Fruit fly (Drosophila melanogaster) whole organism, embryonic: Measurements from ENCODE around the gene CG42758.

ENCODE experiments used
- B-H1 ChIP-seq: fragments of 200-800 bp; sonication (Bioruptor generic); IDR thresholded peaks from 3 replicates; pipeline ENCODE4 v1.3.6; 2022; ENCODE audit warnings: missing biosample characterization, missing genetic modification characterization
- C15 ChIP-seq: fragments of 200-800 bp; sonication (Bioruptor generic); IDR thresholded peaks from 3 replicates; pipeline ENCODE4 v1.3.6; 2022; ENCODE audit warnings: missing biosample characterization, missing genetic modification characterization
- CG10267 ChIP-seq: fragments of 200-800 bp; sonication (Bioruptor generic); optimal IDR thresholded peaks from 2 replicates; lab custom pipeline; 2018; ENCODE audit warnings: missing biosample characterization, mild to moderate bottlenecking, missing genetic modification characterization, moderate library complexity
- CG10274 ChIP-seq: fragments of 200-800 bp; sonication (Bioruptor generic); optimal IDR thresholded peaks from 3 replicates; lab custom pipeline; 2017; ENCODE audit warnings: missing biosample characterization, mild to moderate bottlenecking, missing genetic modification characterization
- CG10565 ChIP-seq: fragments of 200-800 bp; sonication (Bioruptor generic); optimal IDR thresholded peaks from 3 replicates; lab custom pipeline; 2016; ENCODE audit warnings: missing biosample characterization, mild to moderate bottlenecking, missing genetic modification characterization
- CG10959 ChIP-seq: fragments of 200-800 bp; sonication (Bioruptor generic); IDR thresholded peaks from 2 replicates; pipeline ENCODE4 v1.3.6; 2022; ENCODE audit warnings: missing biosample characterization, missing genetic modification characterization
- CG10979 ChIP-seq: fragments of 200-800 bp; sonication (Bioruptor generic); optimal IDR thresholded peaks from 2 replicates; lab custom pipeline; 2018; ENCODE audit warnings: missing biosample characterization, mild to moderate bottlenecking, missing genetic modification characterization, moderate library complexity
- CG11560 ChIP-seq: fragments of 200-800 bp; sonication (Bioruptor generic); IDR thresholded peaks from 3 replicates; pipeline ENCODE4 v1.3.6; 2022; ENCODE audit warnings: missing biosample characterization, missing genetic modification characterization
- CG13287 ChIP-seq: fragments of 200-800 bp; sonication (Bioruptor generic); IDR thresholded peaks from 2 replicates; pipeline ENCODE4 v1.3.6; 2022; ENCODE audit warnings: missing biosample characterization, missing genetic modification characterization; ENCODE audit not compliant: partially characterized antibody
- CG13296 ChIP-seq: fragments of 200-800 bp; sonication (Bioruptor generic); optimal IDR thresholded peaks from 3 replicates; lab custom pipeline; 2018; ENCODE audit warnings: missing biosample characterization, mild to moderate bottlenecking, missing genetic modification characterization
- CG14710 ChIP-seq: fragments of 200-800 bp; sonication (Bioruptor generic); optimal IDR thresholded peaks from 3 replicates; lab custom pipeline; 2019; ENCODE audit warnings: missing biosample characterization, mild to moderate bottlenecking, missing genetic modification characterization, moderate library complexity
- CG1603 ChIP-seq: fragments of 200-800 bp; sonication (Bioruptor generic); optimal IDR thresholded peaks from 2 replicates; lab custom pipeline; 2019; ENCODE audit warnings: missing biosample characterization, mild to moderate bottlenecking, missing genetic modification characterization, moderate library complexity
- CG1647 ChIP-seq: fragments of 200-800 bp; sonication (Bioruptor generic); optimal IDR thresholded peaks from 3 replicates; lab custom pipeline; 2016; ENCODE audit warnings: missing biosample characterization, missing genetic modification characterization
- CG16813 ChIP-seq: fragments of 200-800 bp; sonication (Bioruptor generic); IDR thresholded peaks from 3 replicates; pipeline ENCODE4 v1.3.6; 2022; ENCODE audit warnings: missing biosample characterization, missing genetic modification characterization; ENCODE audit not compliant: partially characterized antibody
- CG17361 ChIP-seq: fragments of 200-800 bp; sonication (Bioruptor generic); IDR thresholded peaks from 3 replicates; pipeline ENCODE4 v1.3.6; 2022; ENCODE audit warnings: missing biosample characterization, missing genetic modification characterization
- CG18262 ChIP-seq: fragments of 200-800 bp; optimal IDR thresholded peaks from 3 replicates; lab custom pipeline; 2019; ENCODE audit warnings: missing biosample characterization, mild to moderate bottlenecking, missing genetic modification characterization, moderate library complexity
- CG30431 ChIP-seq: fragments of 200-800 bp; sonication (Bioruptor generic); optimal IDR thresholded peaks from 2 replicates; lab custom pipeline; 2017; ENCODE audit warnings: missing biosample characterization, missing genetic modification characterization
- CG3838 ChIP-seq: fragments of 200-800 bp; sonication (Bioruptor generic); optimal IDR thresholded peaks from 3 replicates; lab custom pipeline; 2016; ENCODE audit warnings: missing biosample characterization, missing genetic modification characterization
- CG43689 ChIP-seq: fragments of 200-800 bp; sonication (Bioruptor generic); IDR thresholded peaks from 2 replicates; pipeline ENCODE4 v1.3.6; 2022; ENCODE audit warnings: missing biosample characterization, missing genetic modification characterization
- CG7556 ChIP-seq: fragments of 200-800 bp; sonication (Bioruptor generic); optimal IDR thresholded peaks from 2 replicates; lab custom pipeline; 2017; ENCODE audit warnings: missing biosample characterization, mild to moderate bottlenecking, missing genetic modification characterization
- CG7786 ChIP-seq: fragments of 200-800 bp; sonication (Bioruptor generic); optimal IDR thresholded peaks from 2 replicates; lab custom pipeline; 2016; ENCODE audit warnings: missing biosample characterization, missing genetic modification characterization
- CG9215 ChIP-seq: fragments of 200-800 bp; sonication (Bioruptor generic); IDR thresholded peaks from 2 replicates; pipeline ENCODE4 v1.3.6; 2022; ENCODE audit warnings: missing biosample characterization, missing genetic modification characterization
- CHES-1-like ChIP-seq: fragments of 200-800 bp; sonication (Bioruptor generic); optimal IDR thresholded peaks from 2 replicates; lab custom pipeline; 2016; ENCODE audit warnings: missing biosample characterization, missing genetic modification characterization
- CkIIα-i1 ChIP-seq: fragments of 200-800 bp; sonication (Bioruptor generic); IDR thresholded peaks from 2 replicates; pipeline ENCODE4 v1.3.6; 2022; ENCODE audit warnings: missing biosample characterization, missing genetic modification characterization
- H2.0 ChIP-seq: fragments of 200-800 bp; sonication (Bioruptor generic); IDR thresholded peaks from 2 replicates; pipeline ENCODE4 v1.3.6; 2022; ENCODE audit warnings: missing biosample characterization, missing genetic modification characterization
- HHEX ChIP-seq: fragments of 200-800 bp; sonication (Bioruptor generic); optimal IDR thresholded peaks from 3 replicates; lab custom pipeline; 2017; ENCODE audit warnings: missing biosample characterization, mild to moderate bottlenecking, missing genetic modification characterization, missing genetic modification reagents
- Hr39 ChIP-seq: fragments of >200 bp; optimal IDR thresholded peaks from 2 replicates; lab custom pipeline; 2017
- Hr51 ChIP-seq, 2 experiments: fragments of 200-800 bp; sonication (Bioruptor generic); optimal IDR thresholded peaks; 2 replicates in 1 of 2; 3 replicates in 1 of 2; lab custom pipeline; 2016 to 2018; ENCODE audit warnings: missing biosample characterization in 2 of 2, missing genetic modification characterization in 2 of 2, mild to moderate bottlenecking in 1 of 2, moderate library complexity in 1 of 2
- MTF-1 ChIP-seq: fragments of 200-800 bp; sonication (Bioruptor generic); optimal IDR thresholded peaks from 2 replicates; lab custom pipeline; 2018; ENCODE audit warnings: missing biosample characterization, mild to moderate bottlenecking, missing genetic modification characterization, borderline replicate concordance
- NC2α ChIP-seq: fragments of 200-800 bp; sonication (Bioruptor generic); optimal IDR thresholded peaks from 2 replicates; lab custom pipeline; 2016; ENCODE audit warnings: missing biosample characterization, missing genetic modification characterization
- Nf-YB ChIP-seq: fragments of 200-800 bp; sonication (Bioruptor generic); optimal IDR thresholded peaks from 3 replicates; lab custom pipeline; 2019; ENCODE audit warnings: missing biosample characterization, mild to moderate bottlenecking, missing genetic modification characterization, moderate library complexity
- Oli ChIP-seq: fragments of 200-800 bp; sonication (Bioruptor generic); optimal IDR thresholded peaks from 2 replicates; lab custom pipeline; 2018; ENCODE audit warnings: missing biosample characterization, mild to moderate bottlenecking, missing genetic modification characterization, moderate library complexity
- Pdp1 ChIP-seq, 2 experiments: fragments of 200-800 bp; sonication (Bioruptor generic); optimal IDR thresholded peaks; 3 replicates each; lab custom pipeline; 2016; ENCODE audit warnings: missing biosample characterization in 2 of 2, missing genetic modification characterization in 2 of 2, mild to moderate bottlenecking in 1 of 2, moderate library complexity in 1 of 2
- Scr ChIP-seq: fragments of 200-800 bp; sonication (Bioruptor generic); IDR thresholded peaks from 2 replicates; pipeline ENCODE4 v1.3.6; 2022; ENCODE audit warnings: missing biosample characterization, missing genetic modification characterization; ENCODE audit not compliant: partially characterized antibody
- ap ChIP-seq: fragments of 200-800 bp; sonication (Bioruptor generic); IDR thresholded peaks from 2 replicates; pipeline ENCODE4 v1.3.6; 2022; ENCODE audit warnings: missing biosample characterization, missing genetic modification characterization
- bsh ChIP-seq, 2 experiments: fragments of 200-800 bp; sonication (Bioruptor generic); optimal IDR thresholded peaks; 2 replicates each; lab custom pipeline; 2017 to 2018; ENCODE audit warnings: mild to moderate bottlenecking in 2 of 2, missing biosample characterization in 2 of 2, missing genetic modification characterization in 2 of 2, moderate library complexity in 1 of 2
- crc ChIP-seq: fragments of 200-800 bp; sonication (Bioruptor generic); optimal IDR thresholded peaks from 2 replicates; lab custom pipeline; 2016; ENCODE audit warnings: missing biosample characterization, missing genetic modification characterization
- eve ChIP-seq, 2 experiments: fragments of >200 bp; optimal IDR thresholded peaks; 2 replicates each; lab custom pipeline; 2017; ENCODE audit warnings: missing biosample characterization in 2 of 2, missing genetic modification characterization in 2 of 2
- fd96Cb ChIP-seq: fragments of 200-800 bp; sonication (Bioruptor generic); optimal IDR thresholded peaks from 2 replicates; lab custom pipeline; 2018; ENCODE audit warnings: missing biosample characterization, mild to moderate bottlenecking, missing genetic modification characterization, moderate library complexity
- ftz-f1 ChIP-seq: fragments of 200-800 bp; sonication (Bioruptor generic); optimal IDR thresholded peaks from 2 replicates; lab custom pipeline; 2016; ENCODE audit warnings: missing biosample characterization, missing genetic modification characterization
- gro ChIP-seq: fragments of 200-800 bp; sonication (Bioruptor generic); optimal IDR thresholded peaks from 2 replicates; lab custom pipeline; 2016; ENCODE audit warnings: missing biosample characterization, missing genetic modification characterization
- her ChIP-seq: fragments of 200-800 bp; sonication (Bioruptor generic); optimal IDR thresholded peaks from 2 replicates; lab custom pipeline; 2016; ENCODE audit warnings: missing biosample characterization, missing genetic modification characterization
- kni ChIP-seq: fragments of 200-800 bp; sonication (Bioruptor generic); optimal IDR thresholded peaks from 3 replicates; lab custom pipeline; 2017; ENCODE audit warnings: mild to moderate bottlenecking, missing biosample characterization, missing genetic modification reagents, missing genetic modification characterization
- lmd ChIP-seq: fragments of 200-800 bp; sonication (Bioruptor generic); IDR thresholded peaks from 2 replicates; pipeline ENCODE4 v1.3.6; 2022; ENCODE audit warnings: missing biosample characterization, missing genetic modification characterization
- oc ChIP-seq: fragments of 200-800 bp; sonication (Bioruptor generic); optimal IDR thresholded peaks from 2 replicates; lab custom pipeline; 2018; ENCODE audit warnings: missing biosample characterization, mild to moderate bottlenecking, missing genetic modification characterization, moderate library complexity
- sim ChIP-seq: fragments of 200-800 bp; sonication (Bioruptor generic); IDR thresholded peaks from 2 replicates; pipeline ENCODE4 v1.3.6; 2022; ENCODE audit warnings: missing biosample characterization, missing genetic modification characterization
- sima ChIP-seq: fragments of 200-800 bp; sonication (Bioruptor generic); optimal IDR thresholded peaks from 2 replicates; lab custom pipeline; 2016; ENCODE audit warnings: missing biosample characterization, missing genetic modification characterization
- unpg ChIP-seq: fragments of 200-800 bp; sonication (Bioruptor generic); optimal IDR thresholded peaks from 3 replicates; lab custom pipeline; 2018; ENCODE audit warnings: missing biosample characterization, mild to moderate bottlenecking, missing genetic modification characterization, moderate library complexity
- yki ChIP-seq: fragments of >200 bp; optimal IDR thresholded peaks from 3 replicates; lab custom pipeline; 2018

CG42758 gene

dm6 chr3L:14544987-14545943 is 22.0 kb upstream of the CG42758 start (continued):
- TF ChIP-seq unpg (GFP tag; lab: Kevin White, UChicago) = peak; percentile 41
- no peak for TF ChIP-seq CkIIα-i1 (GFP tag; lab: Robert Waterston, UW)
- TF ChIP-seq CG10959 (GFP tag; lab: Robert Waterston, UW) = no peak
- no peak for TF ChIP-seq B-H1 (GFP tag; lab: Robert Waterston, UW)
- TF ChIP-seq kni (GFP tag; lab: Kevin White, UChicago) = peak; percentile 19
- no peak for TF ChIP-seq Hr39 (lab: Kevin White, UChicago)
- TF ChIP-seq CG16813 = no peak
- peak; percentile 6 for TF ChIP-seq CG1603 (tag; lab: Kevin White, UChicago)
- no peak for TF ChIP-seq sim (GFP tag; lab: Robert Waterston, UW)
- no peak for TF ChIP-seq CHES-1-like (GFP tag; lab: Kevin White, UChicago)
- peak; percentile 74 for TF ChIP-seq Oli (tag; lab: Kevin White, UChicago)
- TF ChIP-seq CG14710 (tag; lab: Kevin White, UChicago) = peak; percentile 54
- TF ChIP-seq CG13296 (GFP tag; lab: Kevin White, UChicago) = peak; percentile 36
- peak; percentile 34 for TF ChIP-seq CG10267 (tag; lab: Kevin White, UChicago)
- TF ChIP-seq oc (tag; lab: Kevin White, UChicago) = no peak
- no peak for TF ChIP-seq H2.0 (GFP tag; lab: Robert Waterston, UW)
- no peak for TF ChIP-seq CG1647
- TF ChIP-seq CG30431 (GFP tag; lab: Kevin White, UChicago) = no peak
- peak; percentile 11 to 32 for TF ChIP-seq Pdp1 (GFP tag; optimal IDR thresholded peaks at IDR 0.05; lab: Kevin White, UChicago)
- TF ChIP-seq CG7556 (GFP tag; lab: Kevin White, UChicago) = peak; percentile 77
- TF ChIP-seq gro (GFP tag; lab: Kevin White, UChicago) = no peak
- no peak for TF ChIP-seq Scr (GFP tag; lab: Robert Waterston, UW)
- TF ChIP-seq crc (GFP tag; lab: Kevin White, UChicago) = no peak
- TF ChIP-seq Hr51 (GFP tag; optimal IDR thresholded peaks at IDR 0.05; lab: Kevin White, UChicago) = peak in 1 of 2 experiments; percentile 83
- peak; percentile 16 for TF ChIP-seq CG10274 (GFP tag; lab: Kevin White, UChicago)
- TF ChIP-seq HHEX (GFP tag; lab: Kevin White, UChicago) = peak; percentile 8
- peak in 1 of 2 experiments; percentile 45 for TF ChIP-seq bsh (GFP tag; optimal IDR thresholded peaks at IDR 0.05; lab: Kevin White, UChicago)
- TF ChIP-seq her (GFP tag; lab: Kevin White, UChicago) = no peak
- TF ChIP-seq CG18262 (tag; lab: Kevin White, UChicago) = peak; percentile 81
- TF ChIP-seq MTF-1 = peak; percentile 56
- TF ChIP-seq C15 (GFP tag; lab: Robert Waterston, UW) = no peak
- TF ChIP-seq fd96Cb (tag; lab: Kevin White, UChicago) = peak; percentile 67
- no peak; the same call in 1 of the 2 replicates for TF ChIP-seq CG43689 (GFP tag; lab: Robert Waterston, UW)
- no peak for TF ChIP-seq CG3838 (GFP tag; lab: Kevin White, UChicago)
- no peak for TF ChIP-seq ap (GFP tag; lab: Robert Waterston, UW)
- no peak for TF ChIP-seq sima
- TF ChIP-seq ftz-f1 = peak; percentile 17
- TF ChIP-seq yki (lab: Kevin White, UChicago) = no peak
- no peak for TF ChIP-seq CG10565 (GFP tag; lab: Kevin White, UChicago)
- no peak for TF ChIP-seq CG9215 (GFP tag; lab: Robert Waterston, UW)
- peak; percentile 61 for TF ChIP-seq CG10979 (tag; lab: Kevin White, UChicago)
- TF ChIP-seq NC2α (GFP tag; lab: Kevin White, UChicago) = no peak
- TF ChIP-seq eve (GFP tag; optimal IDR thresholded peaks at IDR 0.05; lab: Kevin White, UChicago) = peak in 1 of 2 experiments; percentile 69
- no peak for TF ChIP-seq CG7786
- TF ChIP-seq Nf-YB (GFP tag; lab: Kevin White, UChicago) = peak; percentile 47
- no peak for TF ChIP-seq CG13287 (GFP tag; lab: Robert Waterston, UW)
- TF ChIP-seq CG17361 (GFP tag; lab: Robert Waterston, UW) = peak; percentile 84; the same call in 2 of the 3 replicates
- TF ChIP-seq CG11560 (tag; lab: Robert Waterston, UW) = no peak
- peak; percentile 57 for TF ChIP-seq lmd (GFP tag; lab: Robert Waterston, UW)
